Worm (Caenorhabditis elegans) whole organism, mixed stage, embryonic: Measurements from ENCODE around the gene gldi-8.
A peak's percentile ranks its signal among the peaks of the same experiment; 100 is the strongest.

Experiments used
- elt-3 ChIP-seq: fragments of 150-350 bp; optimal IDR thresholded peaks from 2 replicates; lab custom pipeline; 2014; ENCODE audit warnings: missing biosample characterization, missing genetic modification characterization
- ztf-11 ChIP-seq: fragments of 150-350 bp; optimal IDR thresholded peaks from 2 replicates; lab custom pipeline; 2014; ENCODE audit warnings: missing biosample characterization, missing genetic modification characterization

- no peak for TF ChIP-seq elt-3 (tag; lab: Kevin White, UChicago)
- peak; percentile 7 for TF ChIP-seq ztf-11 (tag; lab: Kevin White, UChicago)
These were observed 13.8 kb upstream of the gldi-8 start for ce11 chrIII:12613138-12613915.
